Worm (Caenorhabditis elegans) whole organism, L1 larva: ENCODE data around the gene B0280.11.

Experiments
- aha-1 ChIP-seq: fragments of 150-350 bp; optimal IDR thresholded peaks from 2 replicates; lab custom pipeline; 2014; ENCODE audit warnings: missing biosample characterization, missing genetic modification characterization
- isw-1 ChIP-seq: fragments of 200-800 bp; sonication (Bioruptor generic); IDR thresholded peaks from 2 replicates; pipeline ENCODE4 v1.3.6; 2022; ENCODE audit warnings: missing genetic modification characterization, missing compliant biosample characterization
- pqm-1 ChIP-seq: sonication (generic microtip); optimal IDR thresholded peaks from 3 replicates; lab custom pipeline; 2017; ENCODE audit warnings: missing biosample characterization, missing genetic modification characterization
- zag-1 ChIP-seq: fragments of 150-350 bp; optimal IDR thresholded peaks from 2 replicates; lab custom pipeline; 2014; ENCODE audit warnings: missing biosample characterization, missing genetic modification characterization

- TF ChIP-seq isw-1 (GFP tag; lab: Robert Waterston, UW) (no peak), pqm-1 (no peak), aha-1 (no peak), zag-1 (tag; lab: Kevin White, UChicago) (no peak)
These were observed at the start of gene B0280.11 for ce11 chrIII:7138178-7138577.
